Fruit fly (Drosophila melanogaster): Measurements from ENCODE around the gene COX7AL2.

dm6 chr2L:2222377-2222776, 24.7 kb upstream of the COX7AL2 start:
- TF ChIP-seq EcR (GFP tag; optimal IDR thresholded peaks at IDR 0.05) (no peak), Snoo (tag; optimal IDR thresholded peaks at IDR 0.05) (no peak), gl (tag; optimal IDR thresholded peaks at IDR 0.05) (no peak), CG9948 (tag; optimal IDR thresholded peaks at IDR 0.05) (no peak), CG14655 (GFP tag; optimal IDR thresholded peaks at IDR 0.05) (peak; percentile 31), Ets98B (GFP tag; IDR thresholded peaks at IDR 0.05) (no peak; the same call in none of the 2 replicates), Pif1A (GFP tag; optimal IDR thresholded peaks at IDR 0.05) (peak; percentile 11), fd96Ca (GFP tag; IDR thresholded peaks at IDR 0.05) (no peak; the same call in 2 of the 3 replicates), CG13204 (GFP tag; optimal IDR thresholded peaks at IDR 0.05) (no peak), CG8159 (tag; optimal IDR thresholded peaks at IDR 0.05) (no peak), rn (GFP tag; IDR thresholded peaks at IDR 0.05) (no peak), CG8301 (tag; optimal IDR thresholded peaks at IDR 0.05) (peak; percentile 9), CG15710 (tag; optimal IDR thresholded peaks at IDR 0.05) (no peak), CG32121 (GFP tag; IDR thresholded peaks at IDR 0.05) (no peak)

Data from whole organism, pupa.